Fruit fly (Drosophila melanogaster) whole organism, embryonic: ENCODE data around the gene CG43181.

Experiments
- Bdp1 ChIP-seq: fragments of 200-800 bp; sonication (Bioruptor generic); optimal IDR thresholded peaks from 3 replicates; lab custom pipeline; 2016; ENCODE audit warnings: missing biosample characterization, missing genetic modification characterization
- CG10274 ChIP-seq: fragments of 200-800 bp; sonication (Bioruptor generic); optimal IDR thresholded peaks from 3 replicates; lab custom pipeline; 2017; ENCODE audit warnings: missing biosample characterization, mild to moderate bottlenecking, missing genetic modification characterization
- CG10654 ChIP-seq: fragments of 200-800 bp; sonication (Bioruptor generic); optimal IDR thresholded peaks from 2 replicates; lab custom pipeline; 2016; ENCODE audit warnings: missing biosample characterization, missing genetic modification characterization
- CG13424 ChIP-seq: fragments of 200-800 bp; sonication (Bioruptor generic); optimal IDR thresholded peaks from 2 replicates; lab custom pipeline; 2019; ENCODE audit warnings: missing biosample characterization, mild to moderate bottlenecking, missing genetic modification characterization, moderate library complexity
- CG14710 ChIP-seq: fragments of 200-800 bp; sonication (Bioruptor generic); optimal IDR thresholded peaks from 3 replicates; lab custom pipeline; 2019; ENCODE audit warnings: missing biosample characterization, mild to moderate bottlenecking, missing genetic modification characterization, moderate library complexity
- CG15073 ChIP-seq: fragments of 200-800 bp; sonication (Bioruptor generic); optimal IDR thresholded peaks from 2 replicates; lab custom pipeline; 2016; ENCODE audit warnings: missing biosample characterization, missing genetic modification characterization
- CG1529 ChIP-seq: fragments of 200-800 bp; sonication (Bioruptor generic); optimal IDR thresholded peaks from 3 replicates; lab custom pipeline; 2018; ENCODE audit warnings: missing biosample characterization, missing genetic modification characterization
- CG1603 ChIP-seq: fragments of 200-800 bp; sonication (Bioruptor generic); optimal IDR thresholded peaks from 2 replicates; lab custom pipeline; 2019; ENCODE audit warnings: missing biosample characterization, mild to moderate bottlenecking, missing genetic modification characterization, moderate library complexity
- CG17361 ChIP-seq: fragments of 200-800 bp; sonication (Bioruptor generic); IDR thresholded peaks from 3 replicates; pipeline ENCODE4 v1.3.6; 2022; ENCODE audit warnings: missing biosample characterization, missing genetic modification characterization
- CG17568 ChIP-seq: fragments of 200-800 bp; sonication (Bioruptor generic); optimal IDR thresholded peaks from 2 replicates; lab custom pipeline; 2018; ENCODE audit warnings: missing biosample characterization, mild to moderate bottlenecking, missing genetic modification characterization, moderate library complexity
- CG18262 ChIP-seq: fragments of 200-800 bp; optimal IDR thresholded peaks from 3 replicates; lab custom pipeline; 2019; ENCODE audit warnings: missing biosample characterization, mild to moderate bottlenecking, missing genetic modification characterization, moderate library complexity
- CG2712 ChIP-seq: fragments of 200-800 bp; optimal IDR thresholded peaks from 3 replicates; lab custom pipeline; 2019; ENCODE audit warnings: missing biosample characterization, mild to moderate bottlenecking, missing genetic modification characterization, moderate library complexity
- CG2875 ChIP-seq: fragments of 200-800 bp; sonication (Bioruptor generic); optimal IDR thresholded peaks from 2 replicates; lab custom pipeline; 2017; ENCODE audit warnings: missing biosample characterization, mild to moderate bottlenecking, missing genetic modification characterization, missing genetic modification reagents
- CG31441 ChIP-seq: fragments of 200-800 bp; sonication (Bioruptor generic); IDR thresholded peaks from 2 replicates; pipeline ENCODE4 v1.3.6; 2022; ENCODE audit warnings: missing biosample characterization, missing genetic modification characterization
- CG34422 ChIP-seq: fragments of 200-800 bp; sonication (Bioruptor generic); IDR thresholded peaks from 3 replicates; pipeline ENCODE4 v1.3.6; 2022; ENCODE audit warnings: missing biosample characterization, missing genetic modification characterization
- CG4424 ChIP-seq: fragments of 200-800 bp; sonication (Bioruptor generic); optimal IDR thresholded peaks from 3 replicates; lab custom pipeline; 2016; ENCODE audit warnings: missing biosample characterization, missing genetic modification characterization
- CG6654 ChIP-seq: fragments of 200-800 bp; sonication (Bioruptor generic); optimal IDR thresholded peaks from 2 replicates; lab custom pipeline; 2017; ENCODE audit warnings: missing biosample characterization, mild to moderate bottlenecking, missing genetic modification characterization
- CG6813 ChIP-seq: fragments of 200-800 bp; sonication (Bioruptor generic); optimal IDR thresholded peaks from 2 replicates; lab custom pipeline; 2017; ENCODE audit warnings: missing biosample characterization, missing genetic modification characterization, mild to moderate bottlenecking, moderate library complexity, missing genetic modification reagents
- CG7357 ChIP-seq: fragments of 200-800 bp; sonication (Bioruptor generic); IDR thresholded peaks from 3 replicates; pipeline ENCODE4 v1.3.6; 2022; ENCODE audit warnings: missing biosample characterization, missing genetic modification characterization
- CG8281 ChIP-seq: fragments of 200-800 bp; sonication (Bioruptor generic); optimal IDR thresholded peaks from 2 replicates; lab custom pipeline; 2018; ENCODE audit warnings: missing biosample characterization, mild to moderate bottlenecking, missing genetic modification characterization, moderate library complexity
- CG8924 ChIP-seq: fragments of 200-800 bp; optimal IDR thresholded peaks from 3 replicates; lab custom pipeline; 2019; ENCODE audit warnings: missing biosample characterization, mild to moderate bottlenecking, missing genetic modification characterization, moderate library complexity
- D19A ChIP-seq: fragments of 200-800 bp; optimal IDR thresholded peaks from 3 replicates; lab custom pipeline; 2019; ENCODE audit warnings: missing biosample characterization, mild to moderate bottlenecking, missing genetic modification characterization, moderate library complexity
- Deaf1 ChIP-seq: fragments of 200-800 bp; optimal IDR thresholded peaks from 3 replicates; lab custom pipeline; 2019; ENCODE audit warnings: missing biosample characterization, mild to moderate bottlenecking, missing genetic modification characterization, moderate library complexity
- Dfd ChIP-seq, 2 experiments: fragments of >200 bp; optimal IDR thresholded peaks; 2 replicates each; lab custom pipeline; 2017; ENCODE audit warnings: missing biosample characterization in 2 of 2, missing genetic modification characterization in 2 of 2
- Dip2 ChIP-seq: fragments of 200-800 bp; sonication (Bioruptor generic); IDR thresholded peaks from 2 replicates; pipeline ENCODE4 v1.3.6; 2022; ENCODE audit warnings: missing biosample characterization, missing genetic modification characterization
- Eip74EF ChIP-seq, 2 experiments: fragments of 200-800 bp in 1 of 2; fragments of >200 bp in 1 of 2; sonication (Bioruptor generic) in 1 of 2; optimal IDR thresholded peaks; 2 replicates each; lab custom pipeline; 2017 to 2019; ENCODE audit warnings: missing biosample characterization in 2 of 2, missing genetic modification characterization in 2 of 2, mild to moderate bottlenecking in 1 of 2, moderate library complexity in 1 of 2
- Ets97D ChIP-seq: fragments of 200-800 bp; sonication (Bioruptor generic); optimal IDR thresholded peaks from 3 replicates; lab custom pipeline; 2016; ENCODE audit warnings: missing biosample characterization, missing genetic modification characterization
- H2.0 ChIP-seq: fragments of 200-800 bp; sonication (Bioruptor generic); IDR thresholded peaks from 2 replicates; pipeline ENCODE4 v1.3.6; 2022; ENCODE audit warnings: missing biosample characterization, missing genetic modification characterization
- Jarid2 ChIP-seq: fragments of 200-800 bp; sonication (Bioruptor generic); optimal IDR thresholded peaks from 3 replicates; lab custom pipeline; 2017; ENCODE audit warnings: mild to moderate bottlenecking, missing biosample characterization, missing genetic modification reagents, missing genetic modification characterization
- Med ChIP-seq: fragments of 200-800 bp; sonication (Bioruptor generic); peaks from one replicate; lab custom pipeline; 2016; ENCODE audit warnings: missing biosample characterization, missing genetic modification characterization, mild to moderate bottlenecking, inconsistent platforms, moderate library complexity
- Meics ChIP-seq: fragments of 200-800 bp; sonication (Bioruptor generic); optimal IDR thresholded peaks from 2 replicates; lab custom pipeline; 2017; ENCODE audit warnings: missing biosample characterization, mild to moderate bottlenecking, missing genetic modification characterization
- Ravus ChIP-seq: fragments of 200-800 bp; sonication (Bioruptor generic); IDR thresholded peaks from 2 replicates; pipeline ENCODE4 v1.3.6; 2022; ENCODE audit warnings: missing biosample characterization, missing genetic modification characterization
- bab2 ChIP-seq: fragments of 200-800 bp; sonication (Bioruptor generic); optimal IDR thresholded peaks from 2 replicates; lab custom pipeline; 2016; ENCODE audit warnings: missing biosample characterization, missing genetic modification characterization
- dmrt11E ChIP-seq: fragments of 200-800 bp; sonication (Bioruptor generic); optimal IDR thresholded peaks from 3 replicates; lab custom pipeline; 2018; ENCODE audit warnings: missing biosample characterization, mild to moderate bottlenecking, missing genetic modification characterization, moderate library complexity
- dysf ChIP-seq: fragments of 200-800 bp; sonication (Bioruptor generic); IDR thresholded peaks from 3 replicates; pipeline ENCODE4 v1.3.6; 2022; ENCODE audit warnings: missing biosample characterization, missing genetic modification characterization
- gem ChIP-seq: fragments of 200-800 bp; sonication (Bioruptor generic); optimal IDR thresholded peaks from 2 replicates; lab custom pipeline; 2019; ENCODE audit warnings: missing biosample characterization, mild to moderate bottlenecking, missing genetic modification characterization, moderate library complexity
- lola ChIP-seq, 3 experiments: fragments of >200 bp in 2 of 3; fragments of 200-800 bp in 1 of 3; sonication (Bioruptor generic) in 1 of 3; optimal IDR thresholded peaks; 2 replicates each; lab custom pipeline; 2017 to 2019; ENCODE audit warnings: missing biosample characterization in 3 of 3, missing genetic modification characterization in 3 of 3, mild to moderate bottlenecking in 1 of 3, moderate library complexity in 1 of 3
- pan ChIP-seq, 4 experiments: fragments of >200 bp in 3 of 4; fragments of 200-800 bp in 1 of 4; sonication (Bioruptor generic) in 1 of 4; optimal IDR thresholded peaks in 3 of 4; IDR thresholded peaks in 1 of 4; 2 replicates each; pipeline versions ENCODE4 v1.3.6 to Lab custom; 2017 to 2022; ENCODE audit warnings: missing biosample characterization in 2 of 4, missing genetic modification characterization in 2 of 4, mixed read lengths in 1 of 4
- sc ChIP-seq, 3 experiments: fragments of >200 bp in 2 of 3; fragments of 200-800 bp in 1 of 3; sonication (Bioruptor generic) in 1 of 3; optimal IDR thresholded peaks; 2 replicates in 2 of 3; 3 replicates in 1 of 3; lab custom pipeline; 2017; ENCODE audit warnings: mild to moderate bottlenecking in 1 of 3, missing biosample characterization in 1 of 3, missing genetic modification characterization in 1 of 3, missing genetic modification reagents in 1 of 3
- yki ChIP-seq: fragments of >200 bp; optimal IDR thresholded peaks from 3 replicates; lab custom pipeline; 2018

The CG43181 gene

dm6 chrX:362073-362674, 11.8 kb downstream of the CG43181 start (continued):
- peak; percentile 39 for TF ChIP-seq bab2 (GFP tag; lab: Kevin White, UChicago)
- no peak for TF ChIP-seq Ets97D (GFP tag; lab: Kevin White, UChicago)
- TF ChIP-seq CG34422 (GFP tag; lab: Robert Waterston, UW) = no peak
- no peak for TF ChIP-seq Deaf1
- TF ChIP-seq Bdp1 (GFP tag; lab: Kevin White, UChicago) = no peak
- no peak for TF ChIP-seq CG15073
- TF ChIP-seq CG17568 = peak; percentile 23
- peak; percentile 68 for TF ChIP-seq Med (GFP tag; lab: Kevin White, UChicago)
- TF ChIP-seq Ravus (GFP tag; lab: Robert Waterston, UW) = no peak
- peak; percentile 21; the same call in 1 of the 2 replicates for TF ChIP-seq CG31441 (GFP tag; lab: Robert Waterston, UW)
- peak; percentile 12 for TF ChIP-seq CG1529 (GFP tag; lab: Kevin White, UChicago)
- no peak for TF ChIP-seq CG10274 (GFP tag; lab: Kevin White, UChicago)
- peak; percentile 37 for TF ChIP-seq CG2712 (tag; lab: Kevin White, UChicago)
- no peak for TF ChIP-seq Meics (GFP tag; lab: Kevin White, UChicago)
- peak; percentile 14 for TF ChIP-seq CG8924
- TF ChIP-seq H2.0 (GFP tag; lab: Robert Waterston, UW) = no peak
- TF ChIP-seq Eip74EF (GFP tag; optimal IDR thresholded peaks at IDR 0.05; lab: Kevin White, UChicago) = peak in 1 of 2 experiments; percentile 14
- TF ChIP-seq CG6654 (GFP tag; lab: Kevin White, UChicago) = peak; percentile 29
- TF ChIP-seq CG17361 (GFP tag; lab: Robert Waterston, UW) = 0 out of 3 replicates have a peak, but pooled peaks have one; percentile 41
- peak; percentile 6 for TF ChIP-seq CG10654
- no peak for TF ChIP-seq sc (optimal IDR thresholded peaks at IDR 0.05; lab: Kevin White, UChicago)
- TF ChIP-seq sc (GFP tag; optimal IDR thresholded peaks at IDR 0.05; lab: Kevin White, UChicago) = peak; percentile 56
- TF ChIP-seq dysf (GFP tag; lab: Robert Waterston, UW) = no peak
- TF ChIP-seq CG2875 = peak; percentile 39
- peak; percentile 36 for TF ChIP-seq dmrt11E (tag; lab: Kevin White, UChicago)
- TF ChIP-seq CG4424 (GFP tag; lab: Kevin White, UChicago) = no peak
- no peak for TF ChIP-seq pan (optimal IDR thresholded peaks at IDR 0.05; lab: Kevin White, UChicago)
- TF ChIP-seq pan (GFP tag; optimal IDR thresholded peaks at IDR 0.05 in 1 of 2, IDR thresholded peaks at IDR 0.05 in 1 of 2) = peak in 1 of 2 experiments; percentile 39
- TF ChIP-seq lola (GFP tag; optimal IDR thresholded peaks at IDR 0.05; lab: Kevin White, UChicago) = peak in 1 of 3 experiments; percentile 8
- peak; percentile 13 for TF ChIP-seq CG13424 (tag; lab: Kevin White, UChicago)
- TF ChIP-seq CG6813 (GFP tag; lab: Kevin White, UChicago) = peak; percentile 14
- peak; percentile 11 for TF ChIP-seq CG14710 (tag; lab: Kevin White, UChicago)
- no peak for TF ChIP-seq Dip2 (GFP tag; lab: Robert Waterston, UW)
- TF ChIP-seq CG8281 (tag; lab: Kevin White, UChicago) = peak; percentile 40
- peak; percentile 44 for TF ChIP-seq CG1603 (tag; lab: Kevin White, UChicago)

DNA sequence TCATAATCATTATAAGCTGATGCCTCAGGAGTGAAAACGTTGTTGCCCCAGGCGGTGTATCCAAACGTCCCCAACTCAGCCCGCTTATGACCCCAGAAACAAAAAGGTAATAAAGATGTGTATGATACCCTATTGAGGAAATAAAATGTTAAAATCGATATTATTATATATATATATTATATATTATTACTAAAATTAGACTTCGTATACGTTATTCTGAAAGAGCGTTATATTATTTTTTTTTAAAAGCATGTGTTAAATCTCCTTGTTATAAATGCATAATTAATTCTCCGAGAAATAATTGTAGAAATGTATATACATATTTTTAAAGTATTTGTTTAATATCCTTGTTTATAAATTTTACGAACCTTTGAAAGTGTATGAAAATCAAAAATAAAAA, 13.6 kb downstream of the CG43181 start:
- TF ChIP-seq yki (lab: Kevin White, UChicago) (no peak), CG7357 (GFP tag; lab: Robert Waterston, UW) (no peak), gem (tag; lab: Kevin White, UChicago) (peak; percentile 8), CG2712 (tag; lab: Kevin White, UChicago) (peak; percentile 11), CG18262 (tag; lab: Kevin White, UChicago) (peak; percentile 12), D19A (peak; percentile 65), Jarid2 (GFP tag; lab: Kevin White, UChicago) (no peak), Dfd (GFP tag; optimal IDR thresholded peaks at IDR 0.05; lab: Kevin White, UChicago) (no peak)
